Worm (Caenorhabditis elegans) whole organism, L4 larva: Measurements from ENCODE around the gene T16G1.7.

Experiments
- D1046.2 ChIP-seq: fragments of 200-800 bp; sonication (Bioruptor generic); IDR thresholded peaks from 2 replicates; pipeline ENCODE4 v1.3.6; 2022; ENCODE audit warnings: missing genetic modification characterization, missing compliant biosample characterization
- F10B5.3 ChIP-seq: sonication (generic microtip); optimal IDR thresholded peaks from 2 replicates; lab custom pipeline; 2016; ENCODE audit warnings: mild to moderate bottlenecking, missing genetic modification characterization, missing compliant biosample characterization
- R02D3.7 ChIP-seq: fragments of 150-350 bp; sonication (generic microtip); optimal IDR thresholded peaks from 3 replicates; lab custom pipeline; 2014; ENCODE audit warnings: missing biosample characterization, missing genetic modification characterization
- aha-1 ChIP-seq: fragments of 150-350 bp; peaks from one replicate; lab custom pipeline; 2014; ENCODE audit warnings: missing biosample characterization, missing genetic modification characterization
- ceh-82 ChIP-seq: sonication (generic microtip); optimal IDR thresholded peaks from 2 replicates; lab custom pipeline; 2017; ENCODE audit warnings: missing biosample characterization, missing genetic modification characterization
- ces-1 ChIP-seq: fragments of 150-350 bp; sonication (generic microtip); optimal IDR thresholded peaks from 4 replicates; lab custom pipeline; 2014; ENCODE audit warnings: missing biosample characterization, missing genetic modification reagents, missing genetic modification characterization
- daf-16 ChIP-seq, 3 experiments: sonication (generic microtip); optimal IDR thresholded peaks; 2 replicates each; lab custom pipeline; 2016 to 2017; ENCODE audit warnings: missing genetic modification characterization in 3 of 3, missing genetic modification reagents in 3 of 3, mild to moderate bottlenecking in 2 of 3, missing compliant biosample characterization in 2 of 3, missing biosample characterization in 1 of 3, moderate library complexity in 1 of 3
- dmd-6 ChIP-seq: fragments of 200-800 bp; sonication (Bioruptor generic); IDR thresholded peaks from 2 replicates; pipeline ENCODE4 v1.3.6; 2022; ENCODE audit warnings: missing genetic modification reagents, missing genetic modification characterization, missing compliant biosample characterization
- dmd-8 ChIP-seq: fragments of 200-800 bp; sonication (Bioruptor generic); IDR thresholded peaks from 2 replicates; pipeline ENCODE4 v1.3.6; 2022; ENCODE audit warnings: missing genetic modification characterization, missing compliant biosample characterization
- dpl-1 ChIP-seq: fragments of 150-350 bp; optimal IDR thresholded peaks from 2 replicates; lab custom pipeline; 2014; ENCODE audit warnings: missing biosample characterization, missing genetic modification reagents, missing genetic modification characterization
- duxl-1 ChIP-seq: sonication (generic microtip); optimal IDR thresholded peaks from 2 replicates; lab custom pipeline; 2016; ENCODE audit warnings: mild to moderate bottlenecking, missing genetic modification characterization, moderate library complexity, missing compliant biosample characterization; ENCODE audit not compliant: poor library complexity
- dve-1 ChIP-seq: sonication (generic microtip); optimal IDR thresholded peaks from 2 replicates; lab custom pipeline; 2017; ENCODE audit warnings: antibody characterized with exemption, mild to moderate bottlenecking, missing genetic modification characterization, missing compliant biosample characterization; ENCODE audit not compliant: insufficient read depth
- egl-43 ChIP-seq: fragments of 200-800 bp; sonication (Bioruptor generic); IDR thresholded peaks from 2 replicates; pipeline ENCODE4 v1.3.6; 2022; ENCODE audit warnings: missing genetic modification reagents, missing genetic modification characterization, missing compliant biosample characterization
- fkh-10 ChIP-seq: fragments of 150-350 bp; optimal IDR thresholded peaks from 2 replicates; lab custom pipeline; 2014; ENCODE audit warnings: missing biosample characterization, missing genetic modification reagents, missing genetic modification characterization
- gei-8 ChIP-seq: fragments of 200-800 bp; sonication (Bioruptor generic); optimal IDR thresholded peaks from 2 replicates; lab custom pipeline; 2018; ENCODE audit warnings: mild to moderate bottlenecking, missing genetic modification characterization, missing compliant biosample characterization
- hlh-11 ChIP-seq: fragments of 200-800 bp; sonication (Bioruptor generic); optimal IDR thresholded peaks from 2 replicates; lab custom pipeline; 2018; ENCODE audit warnings: mild to moderate bottlenecking, missing genetic modification characterization, missing compliant biosample characterization
- hlh-30 ChIP-seq: sonication (generic microtip); optimal IDR thresholded peaks from 2 replicates; lab custom pipeline; 2017; ENCODE audit warnings: antibody characterized with exemption, mild to moderate bottlenecking, missing genetic modification characterization, missing compliant biosample characterization; ENCODE audit not compliant: insufficient read depth
- lin-13 ChIP-seq: fragments of 150-350 bp; optimal IDR thresholded peaks from 2 replicates; lab custom pipeline; 2014; ENCODE audit warnings: missing biosample characterization, missing genetic modification reagents, missing genetic modification characterization
- madf-5 ChIP-seq, 2 experiments: fragments of 200-800 bp; sonication (Bioruptor generic); IDR thresholded peaks; 2 replicates each; pipeline ENCODE4 v1.3.6; 2022; ENCODE audit warnings: missing compliant biosample characterization in 2 of 2, missing genetic modification characterization in 2 of 2
- mxl-3 ChIP-seq: fragments of 200-800 bp; sonication (Bioruptor generic); optimal IDR thresholded peaks from 2 replicates; lab custom pipeline; 2018; ENCODE audit warnings: mild to moderate bottlenecking, missing genetic modification characterization, missing compliant biosample characterization
- nhr-10 ChIP-seq: fragments of 150-350 bp; optimal IDR thresholded peaks from 2 replicates; lab custom pipeline; 2014; ENCODE audit warnings: missing biosample characterization, missing genetic modification characterization
- nhr-28 ChIP-seq: fragments of 150-350 bp; optimal IDR thresholded peaks from 2 replicates; lab custom pipeline; 2014; ENCODE audit warnings: missing biosample characterization, missing genetic modification characterization
- nhr-41 ChIP-seq: fragments of 200-800 bp; sonication (Bioruptor generic); IDR thresholded peaks from 2 replicates; pipeline ENCODE4 v1.3.6; 2022; ENCODE audit warnings: missing genetic modification reagents, missing genetic modification characterization, missing compliant biosample characterization
- nhr-42 ChIP-seq: fragments of 200-800 bp; sonication (Bioruptor generic); IDR thresholded peaks from 2 replicates; pipeline ENCODE4 v1.3.6; 2022; ENCODE audit warnings: missing genetic modification characterization, missing compliant biosample characterization
- nhr-6 ChIP-seq: fragments of 150-350 bp; optimal IDR thresholded peaks from 2 replicates; lab custom pipeline; 2014; ENCODE audit warnings: missing biosample characterization, missing genetic modification characterization
- nhr-77 ChIP-seq: fragments of 150-350 bp; optimal IDR thresholded peaks from 2 replicates; lab custom pipeline; 2014; ENCODE audit warnings: missing biosample characterization, missing genetic modification characterization
- php-3 ChIP-seq: fragments of 200-800 bp; sonication (Bioruptor generic); IDR thresholded peaks from 2 replicates; pipeline ENCODE4 v1.3.6; 2022; ENCODE audit warnings: missing genetic modification reagents, missing genetic modification characterization, missing compliant biosample characterization
- pqm-1 ChIP-seq: sonication (generic microtip); optimal IDR thresholded peaks from 2 replicates; lab custom pipeline; 2017; ENCODE audit warnings: missing biosample characterization, missing genetic modification characterization
- snpc-1.2 ChIP-seq: fragments of 200-800 bp; sonication (Bioruptor generic); IDR thresholded peaks from 2 replicates; pipeline ENCODE4 v1.3.6; 2022; ENCODE audit warnings: missing genetic modification reagents, missing genetic modification characterization, missing compliant biosample characterization
- tag-97 ChIP-seq: fragments of 200-800 bp; sonication (Bioruptor generic); IDR thresholded peaks from 2 replicates; pipeline ENCODE4 v1.3.6; 2022; ENCODE audit warnings: missing genetic modification characterization, missing compliant biosample characterization
- tra-1 ChIP-seq: fragments of 200-800 bp; sonication (Bioruptor generic); IDR thresholded peaks from 2 replicates; pipeline ENCODE4 v1.3.6; 2022; ENCODE audit warnings: missing genetic modification reagents, missing genetic modification characterization, missing compliant biosample characterization
- unc-130 ChIP-seq: sonication (generic microtip); optimal IDR thresholded peaks from 2 replicates; lab custom pipeline; 2016; ENCODE audit warnings: missing genetic modification reagents, missing genetic modification characterization, missing compliant biosample characterization
- unc-62 ChIP-seq, 3 experiments: fragments of 150-350 bp in 1 of 3; sonication (generic microtip); optimal IDR thresholded peaks in 2 of 3; peaks in 1 of 3; 1 replicate in 1 of 3; 2 replicates in 2 of 3; lab custom pipeline; 2014 to 2017; ENCODE audit warnings: missing biosample characterization in 3 of 3, missing genetic modification characterization in 3 of 3, missing genetic modification reagents in 3 of 3, missing genotype in 1 of 3
- zfp-3 ChIP-seq: fragments of 200-800 bp; sonication (Bioruptor generic); conservative IDR thresholded peaks from 2 replicates; pipeline ENCODE4 v1.3.6; 2022; ENCODE audit warnings: missing genetic modification reagents, missing genetic modification characterization, missing compliant biosample characterization
- ztf-7 ChIP-seq: fragments of 150-350 bp; optimal IDR thresholded peaks from 2 replicates; lab custom pipeline; 2014; ENCODE audit warnings: missing biosample characterization, missing genetic modification characterization

T16G1.7 gene

ce11 chrV:12933654-12934053, 1.3 kb downstream of the T16G1.7 start (continued):
- TF ChIP-seq D1046.2 (GFP tag; lab: Robert Waterston, UW): no peak
- TF ChIP-seq daf-16 (GFP tag; optimal IDR thresholded peaks at IDR 0.05; lab: Kevin White, UChicago): no peak
- peak; percentile 78 for TF ChIP-seq daf-16 (tag; optimal IDR thresholded peaks at IDR 0.05; lab: Kevin White, UChicago)
- no peak for TF ChIP-seq madf-5 (GFP tag; IDR thresholded peaks at IDR 0.05; lab: Robert Waterston, UW)
- no peak for TF ChIP-seq nhr-10
- no peak for TF ChIP-seq gei-8 (GFP tag; lab: Kevin White, UChicago)
- TF ChIP-seq tra-1 (GFP tag; lab: Robert Waterston, UW): no peak
- TF ChIP-seq lin-13 (GFP tag; lab: Kevin White, UChicago): no peak
- TF ChIP-seq ces-1 (GFP tag; lab: Kevin White, UChicago): no peak
- no peak for TF ChIP-seq snpc-1.2 (GFP tag; lab: Robert Waterston, UW)
- no peak for TF ChIP-seq tag-97 (GFP tag; lab: Robert Waterston, UW)

- no peak for TF ChIP-seq fkh-10
- peak in 1 of 2 experiments; percentile 11 for TF ChIP-seq unc-62 (GFP tag; optimal IDR thresholded peaks at IDR 0.05 in 1 of 2; lab: Kevin White, UChicago)
- TF ChIP-seq unc-62 (tag; optimal IDR thresholded peaks at IDR 0.05; lab: Kevin White, UChicago): no peak
- no peak for TF ChIP-seq F10B5.3 (tag; lab: Kevin White, UChicago)
Observed at ce11 chrV:12928929-12929532, 5.9 kb downstream of the T16G1.7 start, which contains the start of gene T16G1.2. Gene T16G1.2 (plus strand): TSS chrV:12929482.

ce11 chrV:12924128-12924527, 10.8 kb downstream of the T16G1.7 start, which contains the start of gene pqn-67:
Gene pqn-67 (plus strand): TSS chrV:12924428.
- 0 out of 2 replicates have a peak, but pooled peaks have one; percentile 17 for TF ChIP-seq zfp-3 (GFP tag; lab: Robert Waterston, UW)
- TF ChIP-seq dmd-8 (GFP tag; lab: Robert Waterston, UW): 0 out of 2 replicates have a peak, but pooled peaks have one; percentile 29
- TF ChIP-seq egl-43 (GFP tag; lab: Robert Waterston, UW): no peak

ce11 chrV:12922308-12922707, 12.6 kb downstream of the T16G1.7 start, which contains the start of gene dhrs-4:
Gene dhrs-4 (plus strand): TSS chrV:12922608.
- peak; percentile 61 for TF ChIP-seq aha-1 (tag; lab: Kevin White, UChicago)
- no peak for TF ChIP-seq hlh-30 (tag; lab: Kevin White, UChicago)
- TF ChIP-seq nhr-77 (tag; lab: Kevin White, UChicago): no peak
- peak; percentile 64 for TF ChIP-seq nhr-28 (tag; lab: Kevin White, UChicago)
- TF ChIP-seq nhr-6 (tag; lab: Kevin White, UChicago): peak; percentile 6
- TF ChIP-seq daf-16 (GFP tag; optimal IDR thresholded peaks at IDR 0.05; lab: Kevin White, UChicago): no peak
- TF ChIP-seq daf-16 (tag; optimal IDR thresholded peaks at IDR 0.05; lab: Kevin White, UChicago): peak; percentile 36

DNA sequence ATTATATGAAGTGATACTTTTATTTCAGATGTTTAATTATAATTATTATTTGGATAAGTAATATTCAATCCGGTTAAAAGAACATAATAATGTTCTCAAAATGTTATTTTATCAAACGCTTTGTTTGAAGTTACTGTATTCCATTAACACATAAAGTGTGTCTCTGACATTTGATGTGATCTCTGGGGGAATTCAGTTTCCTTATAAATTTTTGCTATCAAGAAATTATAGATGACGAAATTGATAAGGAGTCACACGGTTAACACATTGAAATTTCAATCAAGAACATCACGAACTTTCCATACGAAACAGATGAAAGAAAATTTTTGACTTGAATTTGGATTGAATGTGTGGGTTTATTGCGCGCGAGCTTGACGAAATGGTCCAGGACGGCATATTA, 13.2 kb downstream of the T16G1.7 start:
- TF ChIP-seq nhr-28 (tag; lab: Kevin White, UChicago) (peak; percentile 87), nhr-42 (GFP tag; lab: Robert Waterston, UW) (no peak), madf-5 (GFP tag; IDR thresholded peaks at IDR 0.05; lab: Robert Waterston, UW) (no peak), ztf-7 (peak; percentile 31), php-3 (GFP tag; lab: Robert Waterston, UW) (peak; percentile 52; the same call in 1 of the 2 replicates), daf-16 (GFP tag; optimal IDR thresholded peaks at IDR 0.05; lab: Kevin White, UChicago) (no peak), daf-16 (tag; optimal IDR thresholded peaks at IDR 0.05; lab: Kevin White, UChicago) (peak; percentile 68), R02D3.7 (tag; lab: Kevin White, UChicago) (no peak), duxl-1 (tag; lab: Kevin White, UChicago) (no peak), dpl-1 (GFP tag; lab: Kevin White, UChicago) (no peak), nhr-6 (tag; lab: Kevin White, UChicago) (peak; percentile 48), dve-1 (peak; percentile 61), ceh-82 (tag; lab: Kevin White, UChicago) (no peak), pqm-1 (tag; lab: Kevin White, UChicago) (peak; percentile 76), mxl-3 (peak; percentile 37), unc-130 (GFP tag; lab: Kevin White, UChicago) (no peak), nhr-77 (tag; lab: Kevin White, UChicago) (peak; percentile 25), dmd-6 (peak; percentile 88), hlh-30 (tag; lab: Kevin White, UChicago) (peak; percentile 54), unc-62 (GFP tag; optimal IDR thresholded peaks at IDR 0.05 in 1 of 2; lab: Kevin White, UChicago) (peak in 1 of 2 experiments; percentile 63), unc-62 (tag; optimal IDR thresholded peaks at IDR 0.05; lab: Kevin White, UChicago) (no peak), nhr-41 (no peak), lin-13 (GFP tag; lab: Kevin White, UChicago) (no peak), hlh-11 (tag; lab: Kevin White, UChicago) (peak; percentile 76)
